Fruit fly (Drosophila melanogaster): ENCODE measurements around the gene CG33658.
A peak's percentile ranks its signal among the peaks of the same experiment; 100 is the strongest.

The CG33658 gene

DNA sequence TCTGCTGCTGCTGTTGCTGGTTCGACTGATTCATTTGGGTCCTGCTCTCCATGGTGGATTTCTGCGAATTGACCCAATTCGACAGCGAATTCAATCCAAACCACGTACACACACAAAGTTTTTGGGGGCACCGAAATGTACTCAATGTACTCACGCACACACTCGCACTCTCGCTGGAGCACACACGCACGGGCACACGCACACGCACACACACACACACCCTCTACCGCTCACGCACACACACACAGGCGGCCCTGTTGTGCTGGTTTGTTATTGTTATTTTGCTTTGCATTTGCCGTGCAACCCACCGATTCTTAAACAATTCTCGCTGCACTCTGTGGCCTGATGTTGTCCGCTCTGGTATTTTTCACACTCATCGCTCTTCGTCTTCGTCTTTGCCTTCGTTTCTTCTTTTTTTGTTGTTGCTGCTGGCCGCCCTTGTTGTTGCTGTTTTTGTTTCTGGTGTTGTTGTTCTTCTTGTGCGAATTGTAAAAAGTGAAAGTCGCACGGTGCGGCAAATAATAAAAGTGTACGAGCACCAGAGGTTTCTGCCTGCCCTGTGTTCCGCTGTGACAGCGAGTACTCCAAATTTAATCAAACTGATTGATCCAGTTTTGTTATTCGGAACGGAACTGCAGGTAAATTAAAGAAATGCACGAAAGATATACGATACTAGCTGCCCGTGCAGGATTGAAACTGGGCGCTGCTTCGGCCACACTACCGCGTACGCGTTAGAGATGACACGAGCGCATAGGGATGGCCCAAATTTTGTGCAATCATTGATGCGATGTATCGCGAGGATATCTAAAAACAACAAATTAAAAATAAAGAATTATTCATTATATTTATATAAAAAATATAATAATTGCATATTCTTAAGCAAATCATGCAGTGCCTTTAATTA, 35.2 kb upstream of the CG33658 start, which contains the start of gene CG3744 (continued):
- TF ChIP-seq CG7372 (GFP tag; IDR thresholded peaks at IDR 0.05), result peak; percentile 93
- TF ChIP-seq CG10147 (GFP tag; optimal IDR thresholded peaks at IDR 0.05), result peak; percentile 85
- peak; percentile 83 for TF ChIP-seq CG8290 (GFP tag; optimal IDR thresholded peaks at IDR 0.05)
- peak in 1 of 2 experiments; percentile 17 for TF ChIP-seq CG8290 (tag; optimal IDR thresholded peaks at IDR 0.05)
- peak; percentile 97 for TF ChIP-seq CG32532 (GFP tag; IDR thresholded peaks at IDR 0.05)
- TF ChIP-seq twi (tag; optimal IDR thresholded peaks at IDR 0.05), result peak; percentile 83
- peak; percentile 95 for TF ChIP-seq Dek (tag; optimal IDR thresholded peaks at IDR 0.05)
- peak; percentile 83 for TF ChIP-seq CG11093 (GFP tag; IDR thresholded peaks at IDR 0.05)
- TF ChIP-seq corto (GFP tag; optimal IDR thresholded peaks at IDR 0.05), result peak; percentile 44
- peak; percentile 85 for TF ChIP-seq tap (tag; optimal IDR thresholded peaks at IDR 0.05)
- TF ChIP-seq CG10654 (GFP tag; optimal IDR thresholded peaks at IDR 0.05), result peak; percentile 89
- TF ChIP-seq sisA (GFP tag; IDR thresholded peaks at IDR 0.05), result peak; percentile 94
- no peak for TF ChIP-seq CG1832 (GFP tag; optimal IDR thresholded peaks at IDR 0.05)
- peak; percentile 75 for TF ChIP-seq Ravus (GFP tag; IDR thresholded peaks at IDR 0.05)
- TF ChIP-seq Atf-2 (GFP tag; optimal IDR thresholded peaks at IDR 0.05), result peak; percentile 42
- no peak for TF ChIP-seq disco-r (GFP tag; optimal IDR thresholded peaks at IDR 0.05)
- peak; percentile 94 for TF ChIP-seq wdn (GFP tag; IDR thresholded peaks at IDR 0.05)
- TF ChIP-seq YL-1 (GFP tag; optimal IDR thresholded peaks at IDR 0.05), result peak; percentile 50
- TF ChIP-seq chm (GFP tag; IDR thresholded peaks at IDR 0.05), result peak; percentile 93
- peak; percentile 94 for TF ChIP-seq H2.0 (GFP tag; IDR thresholded peaks at IDR 0.05)
- peak; percentile 63 for TF ChIP-seq Dad (GFP tag; optimal IDR thresholded peaks at IDR 0.05)
- no peak for TF ChIP-seq kah (GFP tag; optimal IDR thresholded peaks at IDR 0.05)
- peak; percentile 77 for TF ChIP-seq GATAe (GFP tag; conservative IDR thresholded peaks at IDR 0.05)
- peak; percentile 78 for TF ChIP-seq CG33557 (GFP tag; optimal IDR thresholded peaks at IDR 0.05)
- TF ChIP-seq insv (GFP tag; optimal IDR thresholded peaks at IDR 0.05), result peak in 1 of 2 experiments; percentile 67
- TF ChIP-seq CG2116 (GFP tag; optimal IDR thresholded peaks at IDR 0.05), result peak; percentile 67
- peak; percentile 94 for TF ChIP-seq so (GFP tag; IDR thresholded peaks at IDR 0.05)
- peak; percentile 81 for TF ChIP-seq CG33213 (GFP tag; optimal IDR thresholded peaks at IDR 0.05)
- peak; percentile 99 for TF ChIP-seq Rfx (GFP tag; IDR thresholded peaks at IDR 0.05)
- peak; percentile 92 for TF ChIP-seq PHDP (tag; optimal IDR thresholded peaks at IDR 0.05)
- TF ChIP-seq Hsf (GFP tag; optimal IDR thresholded peaks at IDR 0.05), result peak; percentile 86
- TF ChIP-seq CG1529 (GFP tag; optimal IDR thresholded peaks at IDR 0.05), result peak; percentile 66
- peak; percentile 78 for TF ChIP-seq CG3407 (GFP tag; optimal IDR thresholded peaks at IDR 0.05)
- no peak for TF ChIP-seq crp (GFP tag; optimal IDR thresholded peaks at IDR 0.05)
- TF ChIP-seq CG12391 (tag; optimal IDR thresholded peaks at IDR 0.05), result peak; percentile 96
- TF ChIP-seq Hr39 (optimal IDR thresholded peaks at IDR 0.05), result peak; percentile 94
- TF ChIP-seq gem (tag; optimal IDR thresholded peaks at IDR 0.05), result peak; percentile 95
- TF ChIP-seq br (optimal IDR thresholded peaks at IDR 0.05), result no peak
- TF ChIP-seq ash1 (GFP tag; optimal IDR thresholded peaks at IDR 0.05), result peak; percentile 70
- TF ChIP-seq Aef1 (GFP tag; IDR thresholded peaks at IDR 0.05), result peak; percentile 92
- peak; percentile 49; the same call in 1 of the 2 replicates for TF ChIP-seq sim (GFP tag; IDR thresholded peaks at IDR 0.05)
- TF ChIP-seq CG2678 (tag; optimal IDR thresholded peaks at IDR 0.05), result peak; percentile 90
- TF ChIP-seq fd96Cb (tag; optimal IDR thresholded peaks at IDR 0.05), result peak; percentile 81
- TF ChIP-seq amos (GFP tag; IDR thresholded peaks at IDR 0.05; ENCODE audit: partially characterized antibody), result peak; percentile 94
- TF ChIP-seq Hmr (GFP tag; optimal IDR thresholded peaks at IDR 0.05), result peak; percentile 95
- peak; percentile 84 for TF ChIP-seq CG4730 (GFP tag; IDR thresholded peaks at IDR 0.05)
- peak; percentile 90 for TF ChIP-seq Rx (GFP tag; IDR thresholded peaks at IDR 0.05)
- no peak for TF ChIP-seq Tbp (GFP tag; optimal IDR thresholded peaks at IDR 0.05)
- TF ChIP-seq usp (GFP tag; optimal IDR thresholded peaks at IDR 0.05), result no peak
- TF ChIP-seq CG30403 (GFP tag; optimal IDR thresholded peaks at IDR 0.05), result peak; percentile 92
